Fruit fly (Drosophila melanogaster): ENCODE data around the gene Ucp4C.

Ucp4C gene

DNA sequence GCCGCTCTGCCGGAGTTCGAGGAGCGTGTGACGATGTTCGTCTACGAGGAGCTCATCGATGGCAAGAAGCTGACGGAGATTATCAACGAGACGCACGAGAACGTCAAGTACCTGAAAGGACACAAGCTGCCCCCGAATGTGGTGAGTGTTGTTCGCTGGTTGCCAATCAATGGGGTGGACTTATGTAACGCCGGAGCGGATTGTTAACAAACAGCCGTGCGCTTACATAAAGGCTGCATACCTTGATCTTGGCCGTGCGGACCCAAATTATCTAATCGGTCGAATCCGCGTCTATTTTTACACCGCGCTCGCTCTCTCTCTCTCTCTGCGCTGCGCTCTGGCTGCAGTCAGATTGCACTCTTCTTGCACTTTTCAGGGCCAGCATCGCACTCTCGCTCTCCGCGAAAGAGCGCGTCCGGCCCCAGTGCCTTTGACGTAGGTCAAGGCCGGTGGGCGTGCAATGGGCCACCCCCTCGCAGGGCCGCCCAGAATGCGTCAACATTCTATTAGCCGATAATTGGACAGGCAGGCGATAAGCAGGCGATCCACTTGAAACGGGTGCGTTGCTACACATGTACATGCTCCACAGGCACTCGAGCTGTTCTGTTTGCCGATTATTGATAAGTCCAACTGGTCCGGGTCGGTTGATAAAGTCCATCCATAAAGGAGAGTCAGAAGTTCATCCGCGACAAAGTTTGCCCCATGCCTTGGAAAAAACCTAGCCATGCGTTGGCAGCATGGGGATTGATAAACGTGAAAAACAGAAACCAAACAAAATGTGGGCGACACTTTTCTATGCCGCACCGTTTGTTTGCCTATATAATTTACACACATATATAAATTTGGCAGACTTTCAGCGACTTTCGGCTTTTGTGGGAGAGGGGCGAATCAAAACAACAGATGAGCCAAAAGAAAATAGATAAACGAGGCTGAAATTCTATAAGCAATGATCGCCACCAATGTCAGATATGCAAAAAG, 23.8 kb upstream of the Ucp4C start (continued):
- TF ChIP-seq bbx (GFP tag; IDR thresholded peaks at IDR 0.05; ENCODE audit: partially characterized antibody) (peak; percentile 21; the same call in 1 of the 2 replicates), exex (tag; optimal IDR thresholded peaks at IDR 0.05) (peak; percentile 96), CG6791 (GFP tag; IDR thresholded peaks at IDR 0.05; ENCODE audit: partially characterized antibody) (no peak), bsh (GFP tag; optimal IDR thresholded peaks at IDR 0.05) (peak in 1 of 2 experiments; percentile 23), kay (GFP tag; optimal IDR thresholded peaks at IDR 0.05) (peak; percentile 45), ttk (GFP tag; IDR thresholded peaks at IDR 0.05) (no peak), Hr39 (optimal IDR thresholded peaks at IDR 0.05) (no peak), chinmo (GFP tag; IDR thresholded peaks at IDR 0.05; ENCODE audit: partially characterized antibody) (peak; percentile 81; the same call in 1 of the 4 replicates), CG2202 (tag; optimal IDR thresholded peaks at IDR 0.05) (no peak), Optix (GFP tag; IDR thresholded peaks at IDR 0.05) (no peak), Hey (tag; optimal IDR thresholded peaks at IDR 0.05) (peak; percentile 43), CG12219 (GFP tag; optimal IDR thresholded peaks at IDR 0.05) (no peak), CG9609 (GFP tag; optimal IDR thresholded peaks at IDR 0.05) (no peak), MBD-R2 (GFP tag; IDR thresholded peaks at IDR 0.05) (peak; percentile 27; the same call in 1 of the 2 replicates), hkb (optimal IDR thresholded peaks at IDR 0.05) (no peak), hkb (GFP tag; IDR thresholded peaks at IDR 0.05) (peak; percentile 63; the same call in 1 of the 2 replicates), CG15011 (GFP tag; optimal IDR thresholded peaks at IDR 0.05) (no peak), Xrp1 (GFP tag; IDR thresholded peaks at IDR 0.05) (no peak), onecut (GFP tag; IDR thresholded peaks at IDR 0.05) (peak; percentile 18; the same call in 1 of the 2 replicates), bowl (GFP tag; IDR thresholded peaks at IDR 0.05) (peak; percentile 43; the same call in 1 of the 2 replicates), CG4404 (GFP tag; IDR thresholded peaks at IDR 0.05) (no peak)

dm6 chr2L:5945651-5946547, 22.5 kb upstream of the Ucp4C start:
- TF ChIP-seq Eip74EF (GFP tag; optimal IDR thresholded peaks at IDR 0.05) = peak; percentile 61 to 85
- no peak for TF ChIP-seq CG12299 (tag; optimal IDR thresholded peaks at IDR 0.05)
- TF ChIP-seq fd96Cb (tag; optimal IDR thresholded peaks at IDR 0.05) = no peak
- no peak for TF ChIP-seq CG6175 (GFP tag; IDR thresholded peaks at IDR 0.05)
- no peak for TF ChIP-seq Ets97D (GFP tag; optimal IDR thresholded peaks at IDR 0.05)
- TF ChIP-seq CG12155 (GFP tag; optimal IDR thresholded peaks at IDR 0.05) = no peak
- TF ChIP-seq CG4730 (GFP tag; IDR thresholded peaks at IDR 0.05) = no peak
- no peak for TF ChIP-seq CG15269 (tag; optimal IDR thresholded peaks at IDR 0.05)
- TF ChIP-seq CG17186 (GFP tag; optimal IDR thresholded peaks at IDR 0.05) = no peak
- TF ChIP-seq YL-1 (GFP tag; optimal IDR thresholded peaks at IDR 0.05) = no peak
- no peak for TF ChIP-seq CG4282 (GFP tag; optimal IDR thresholded peaks at IDR 0.05)
- TF ChIP-seq ham (GFP tag; IDR thresholded peaks at IDR 0.05) = no peak
- TF ChIP-seq CG6254 (GFP tag; optimal IDR thresholded peaks at IDR 0.05) = no peak
- peak; percentile 74 for TF ChIP-seq CG7987 (GFP tag; optimal IDR thresholded peaks at IDR 0.05)
- TF ChIP-seq phol (tag; optimal IDR thresholded peaks at IDR 0.05) = no peak
- no peak for TF ChIP-seq pita (GFP tag; optimal IDR thresholded peaks at IDR 0.05)
- no peak for TF ChIP-seq E2f1 (GFP tag; IDR thresholded peaks at IDR 0.05)
- no peak for TF ChIP-seq insv (GFP tag; optimal IDR thresholded peaks at IDR 0.05)
- TF ChIP-seq CG6791 (GFP tag; IDR thresholded peaks at IDR 0.05; ENCODE audit: partially characterized antibody) = 0 out of 3 replicates have a peak, but pooled peaks have one; percentile 10
- TF ChIP-seq CG14965 (GFP tag; optimal IDR thresholded peaks at IDR 0.05; ENCODE audit: borderline replicate concordance) = no peak
- TF ChIP-seq crp (GFP tag; optimal IDR thresholded peaks at IDR 0.05) = no peak
- peak; percentile 94 for TF ChIP-seq ERR (GFP tag; optimal IDR thresholded peaks at IDR 0.05)
- no peak for TF ChIP-seq caup (GFP tag; optimal IDR thresholded peaks at IDR 0.05; ENCODE audit: severe bottlenecking)
- no peak for TF ChIP-seq CG9876 (GFP tag; optimal IDR thresholded peaks at IDR 0.05)
- TF ChIP-seq Ets65A (GFP tag) = peak; percentile 45
- no peak for TF ChIP-seq CG2889 (GFP tag; IDR thresholded peaks at IDR 0.05)
